Worm (Caenorhabditis elegans): ENCODE results near the gene flp-6.

Gene flp-6

ce11 chrV:9425593-9425992 lies 46.2 kb upstream of the flp-6 start, which contains the start of gene F36D4.5:
TSS of gene F36D4.5 (minus strand) at chrV:9425817.
- TF ChIP-seq Y53F4B.3 (GFP tag; IDR thresholded peaks at IDR 0.05) (no peak), cebp-1 (GFP tag; IDR thresholded peaks at IDR 0.05) (no peak), cebp-1 (tag; optimal IDR thresholded peaks at IDR 0.05) (peak; percentile 20), F23B12.7 (tag; optimal IDR thresholded peaks at IDR 0.05; ENCODE audit: insufficient read depth) (no peak)

- no peak for TF ChIP-seq ceh-91 (GFP tag; IDR thresholded peaks at IDR 0.05)
- TF ChIP-seq K12H6.12 (tag; optimal IDR thresholded peaks at IDR 0.05), result no peak
- no peak for TF ChIP-seq hlh-12 (tag; optimal IDR thresholded peaks at IDR 0.05)
- no peak for TF ChIP-seq ceh-58 (GFP tag; IDR thresholded peaks at IDR 0.05)
- no peak for TF ChIP-seq attf-6 (GFP tag; IDR thresholded peaks at IDR 0.05)
- TF ChIP-seq sdz-38 (tag; optimal IDR thresholded peaks at IDR 0.05), result no peak
- TF ChIP-seq hmg-20 (GFP tag; IDR thresholded peaks at IDR 0.05), result no peak
- TF ChIP-seq lin-26 (GFP tag; IDR thresholded peaks at IDR 0.05), result no peak
- TF ChIP-seq B0019.2 (GFP tag; conservative IDR thresholded peaks at IDR 0.05), result no peak
- no peak for TF ChIP-seq let-526 (GFP tag; IDR thresholded peaks at IDR 0.05)
- TF ChIP-seq F57A8.1 (GFP tag; optimal IDR thresholded peaks at IDR 0.05), result no peak
- TF ChIP-seq Y53G8AR.9 (GFP tag; conservative IDR thresholded peaks at IDR 0.05), result no peak
- TF ChIP-seq ccch-3 (GFP tag; optimal IDR thresholded peaks at IDR 0.05), result no peak
- no peak for TF ChIP-seq egl-44 (GFP tag; IDR thresholded peaks at IDR 0.05)
- no peak for TF ChIP-seq nhr-120 (GFP tag; IDR thresholded peaks at IDR 0.05)
These were observed 44.7 kb upstream of the flp-6 start, which contains the start of gene F36D4.6 for ce11 chrV:9427075-9427474. TSS of gene F36D4.6 (minus strand) at chrV:9427175.

ce11 chrV:9438629-9439028 lies 33.1 kb upstream of the flp-6 start:
- peak; percentile 92 for TF ChIP-seq hsf-1 (GFP tag; IDR thresholded peaks at IDR 0.05)

ce11 chrV:9439315-9440002 lies 32.3 kb upstream of the flp-6 start, which contains the start of gene Y54B9A.1:
TSS of gene Y54B9A.1 (minus strand) at chrV:9439549.
- TF ChIP-seq ceh-91 (GFP tag; IDR thresholded peaks at IDR 0.05) (0 out of 2 replicates have a peak, but pooled peaks have one; percentile 8), attf-6 (GFP tag; IDR thresholded peaks at IDR 0.05) (peak; percentile 93), D2030.7 (GFP tag; IDR thresholded peaks at IDR 0.05) (0 out of 2 replicates have a peak, but pooled peaks have one; percentile 49), F33H1.4 (GFP tag; IDR thresholded peaks at IDR 0.05) (peak; percentile 70), ceh-58 (GFP tag; IDR thresholded peaks at IDR 0.05) (0 out of 2 replicates have a peak, but pooled peaks have one; percentile 79), hsf-1 (GFP tag; IDR thresholded peaks at IDR 0.05) (peak; percentile 94), nhr-120 (GFP tag; IDR thresholded peaks at IDR 0.05) (0 out of 2 replicates have a peak, but pooled peaks have one; percentile 8), hmg-20 (GFP tag; IDR thresholded peaks at IDR 0.05) (peak; percentile 39; the same call in 1 of the 2 replicates), dox-1 (GFP tag; IDR thresholded peaks at IDR 0.05) (peak; percentile 86; the same call in 1 of the 2 replicates), madf-3 (GFP tag; IDR thresholded peaks at IDR 0.05) (peak; percentile 91), rcor-1 (GFP tag; IDR thresholded peaks at IDR 0.05) (peak; percentile 79), ekl-4 (GFP tag; IDR thresholded peaks at IDR 0.05) (peak; percentile 84), madf-6 (GFP tag; IDR thresholded peaks at IDR 0.05) (peak; percentile 91), egrh-3 (GFP tag; IDR thresholded peaks at IDR 0.05) (peak; percentile 19; the same call in 1 of the 2 replicates), C17E4.6 (GFP tag; IDR thresholded peaks at IDR 0.05) (peak; percentile 44; the same call in 1 of the 2 replicates), F39B2.1 (GFP tag; IDR thresholded peaks at IDR 0.05) (peak; percentile 73; the same call in 1 of the 2 replicates), lin-26 (GFP tag; IDR thresholded peaks at IDR 0.05) (peak; percentile 79; the same call in 1 of the 2 replicates), bed-2 (GFP tag; IDR thresholded peaks at IDR 0.05) (0 out of 2 replicates have a peak, but pooled peaks have one; percentile 34), pbrm-1 (GFP tag; IDR thresholded peaks at IDR 0.05) (peak; percentile 65; the same call in 1 of the 2 replicates), ceh-40 (GFP tag; IDR thresholded peaks at IDR 0.05) (peak; percentile 63; the same call in 1 of the 2 replicates), Y53G8AR.9 (GFP tag; conservative IDR thresholded peaks at IDR 0.05) (peak; percentile 74)
